Fruit fly (Drosophila melanogaster) whole organism, embryonic: ENCODE results near the gene CG13409.
A peak's percentile ranks its signal among the peaks of the same experiment; 100 is the strongest.

Experiments used
- B-H1 ChIP-seq: fragments of 200-800 bp; sonication (Bioruptor generic); IDR thresholded peaks from 3 replicates; pipeline ENCODE4 v1.3.6; 2022; ENCODE audit warnings: missing biosample characterization, missing genetic modification characterization
- BEAF-32 ChIP-seq: fragments of 200-800 bp; sonication (Bioruptor generic); optimal IDR thresholded peaks from 3 replicates; lab custom pipeline; 2017; ENCODE audit warnings: missing biosample characterization, missing genetic modification characterization, mild to moderate bottlenecking, moderate library complexity, missing genetic modification reagents
- CG1024 ChIP-seq: fragments of 200-800 bp; sonication (Bioruptor generic); IDR thresholded peaks from 2 replicates; pipeline ENCODE4 v1.3.6; 2022; ENCODE audit warnings: missing biosample characterization, missing genetic modification characterization
- CG10274 ChIP-seq: fragments of 200-800 bp; sonication (Bioruptor generic); optimal IDR thresholded peaks from 3 replicates; lab custom pipeline; 2017; ENCODE audit warnings: missing biosample characterization, mild to moderate bottlenecking, missing genetic modification characterization
- CG10366 ChIP-seq: fragments of 200-800 bp; sonication (Bioruptor generic); IDR thresholded peaks from 2 replicates; pipeline ENCODE4 v1.3.6; 2022; ENCODE audit warnings: missing biosample characterization, missing genetic modification characterization
- CG10431 ChIP-seq: fragments of 200-800 bp; sonication (Bioruptor generic); optimal IDR thresholded peaks from 3 replicates; lab custom pipeline; 2018; ENCODE audit warnings: missing biosample characterization, mild to moderate bottlenecking, missing genetic modification characterization
- CG10565 ChIP-seq: fragments of 200-800 bp; sonication (Bioruptor generic); optimal IDR thresholded peaks from 3 replicates; lab custom pipeline; 2016; ENCODE audit warnings: missing biosample characterization, mild to moderate bottlenecking, missing genetic modification characterization
- CG11723 ChIP-seq: fragments of 200-800 bp; sonication (Bioruptor generic); optimal IDR thresholded peaks from 2 replicates; lab custom pipeline; 2017; ENCODE audit warnings: missing biosample characterization, mild to moderate bottlenecking, missing genetic modification characterization
- CG12219 ChIP-seq: fragments of 200-800 bp; sonication (Bioruptor generic); optimal IDR thresholded peaks from 3 replicates; lab custom pipeline; 2018; ENCODE audit warnings: missing biosample characterization, mild to moderate bottlenecking, missing genetic modification characterization
- CG12391 ChIP-seq: fragments of 200-800 bp; sonication (Bioruptor generic); optimal IDR thresholded peaks from 3 replicates; lab custom pipeline; 2018; ENCODE audit warnings: missing biosample characterization, mild to moderate bottlenecking, missing genetic modification characterization, moderate library complexity
- CG13624 ChIP-seq: fragments of 200-800 bp; sonication (Bioruptor generic); optimal IDR thresholded peaks from 2 replicates; lab custom pipeline; 2016; ENCODE audit warnings: missing biosample characterization, missing genetic modification characterization
- CG15073 ChIP-seq: fragments of 200-800 bp; sonication (Bioruptor generic); optimal IDR thresholded peaks from 2 replicates; lab custom pipeline; 2016; ENCODE audit warnings: missing biosample characterization, missing genetic modification characterization
- CG16863 ChIP-seq: fragments of 200-800 bp; sonication (Bioruptor generic); optimal IDR thresholded peaks from 3 replicates; lab custom pipeline; 2016; ENCODE audit warnings: missing biosample characterization, missing genetic modification characterization
- CG17186 ChIP-seq: fragments of 200-800 bp; sonication (Bioruptor generic); optimal IDR thresholded peaks from 3 replicates; lab custom pipeline; 2017; ENCODE audit warnings: missing biosample characterization, missing genetic modification reagents, missing genetic modification characterization
- CG1792 ChIP-seq: fragments of 200-800 bp; sonication (Bioruptor generic); optimal IDR thresholded peaks from 2 replicates; lab custom pipeline; 2016; ENCODE audit warnings: missing biosample characterization, missing genetic modification characterization
- CG32532 ChIP-seq: fragments of 200-800 bp; sonication (Bioruptor generic); IDR thresholded peaks from 2 replicates; pipeline ENCODE4 v1.3.6; 2022; ENCODE audit warnings: missing biosample characterization, missing genetic modification characterization
- CG3281 ChIP-seq: fragments of 200-800 bp; sonication (Bioruptor generic); optimal IDR thresholded peaks from 3 replicates; lab custom pipeline; 2017; ENCODE audit warnings: missing biosample characterization, mild to moderate bottlenecking, missing genetic modification characterization
- CG34422 ChIP-seq: fragments of 200-800 bp; sonication (Bioruptor generic); IDR thresholded peaks from 3 replicates; pipeline ENCODE4 v1.3.6; 2022; ENCODE audit warnings: missing biosample characterization, missing genetic modification characterization
- CG4282 ChIP-seq: fragments of 200-800 bp; sonication (Bioruptor generic); optimal IDR thresholded peaks from 2 replicates; lab custom pipeline; 2016; ENCODE audit warnings: missing biosample characterization, missing genetic modification characterization
- CG4617 ChIP-seq: fragments of 200-800 bp; sonication (Bioruptor generic); optimal IDR thresholded peaks from 3 replicates; lab custom pipeline; 2016; ENCODE audit warnings: missing biosample characterization, missing genetic modification characterization, borderline replicate concordance
- CG6175 ChIP-seq: fragments of 200-800 bp; sonication (Bioruptor generic); IDR thresholded peaks from 3 replicates; pipeline ENCODE4 v1.3.6; 2022; ENCODE audit warnings: missing biosample characterization, missing genetic modification characterization
- CG8089 ChIP-seq: fragments of 200-800 bp; sonication (Bioruptor generic); optimal IDR thresholded peaks from 3 replicates; lab custom pipeline; 2016; ENCODE audit warnings: missing biosample characterization, missing genetic modification characterization
- CG8388 ChIP-seq: fragments of 200-800 bp; sonication (Bioruptor generic); optimal IDR thresholded peaks from 2 replicates; lab custom pipeline; 2019; ENCODE audit warnings: missing biosample characterization, mild to moderate bottlenecking, missing genetic modification characterization, moderate library complexity
- Dek ChIP-seq: fragments of 200-800 bp; sonication (Bioruptor generic); optimal IDR thresholded peaks from 3 replicates; lab custom pipeline; 2019; ENCODE audit warnings: missing biosample characterization, mild to moderate bottlenecking, missing genetic modification characterization, moderate library complexity
- Dp ChIP-seq: fragments of 200-800 bp; sonication (Bioruptor generic); optimal IDR thresholded peaks from 2 replicates; lab custom pipeline; 2018; ENCODE audit warnings: missing biosample characterization, mild to moderate bottlenecking, missing genetic modification characterization, moderate library complexity
- HLHmδ ChIP-seq: fragments of 200-800 bp; sonication (Bioruptor generic); optimal IDR thresholded peaks from 2 replicates; lab custom pipeline; 2018; ENCODE audit warnings: missing biosample characterization, mild to moderate bottlenecking, missing genetic modification characterization, moderate library complexity
- Jarid2 ChIP-seq: fragments of 200-800 bp; sonication (Bioruptor generic); optimal IDR thresholded peaks from 3 replicates; lab custom pipeline; 2017; ENCODE audit warnings: mild to moderate bottlenecking, missing biosample characterization, missing genetic modification reagents, missing genetic modification characterization
- NC2β ChIP-seq: fragments of 200-800 bp; sonication (Bioruptor generic); optimal IDR thresholded peaks from 2 replicates; lab custom pipeline; 2016; ENCODE audit warnings: missing biosample characterization, missing genetic modification characterization
- Nf-YA ChIP-seq: fragments of 200-800 bp; sonication (Bioruptor generic); IDR thresholded peaks from 2 replicates; pipeline ENCODE4 v1.3.6; 2022; ENCODE audit warnings: missing biosample characterization, missing genetic modification characterization
- Nf-YC ChIP-seq: fragments of 200-800 bp; optimal IDR thresholded peaks from 3 replicates; lab custom pipeline; 2019; ENCODE audit warnings: missing biosample characterization, mild to moderate bottlenecking, missing genetic modification characterization, moderate library complexity
- Ravus ChIP-seq: fragments of 200-800 bp; sonication (Bioruptor generic); IDR thresholded peaks from 2 replicates; pipeline ENCODE4 v1.3.6; 2022; ENCODE audit warnings: missing biosample characterization, missing genetic modification characterization
- Sin3A ChIP-seq: fragments of >200 bp; optimal IDR thresholded peaks from 2 replicates; lab custom pipeline; 2018
- YL-1 ChIP-seq: fragments of 200-800 bp; sonication (Bioruptor generic); optimal IDR thresholded peaks from 3 replicates; lab custom pipeline; 2017; ENCODE audit warnings: missing biosample characterization, mild to moderate bottlenecking, missing genetic modification characterization
- aop ChIP-seq: fragments of 200-800 bp; sonication (Bioruptor generic); IDR thresholded peaks from 2 replicates; pipeline ENCODE4 v1.3.6; 2022; ENCODE audit warnings: missing biosample characterization, missing genetic modification characterization
- br ChIP-seq: fragments of >200 bp; optimal IDR thresholded peaks from 2 replicates; lab custom pipeline; 2017
- caup ChIP-seq: fragments of 200-800 bp; sonication (Bioruptor generic); optimal IDR thresholded peaks from 3 replicates; lab custom pipeline; 2017; ENCODE audit warnings: missing biosample characterization, mild to moderate bottlenecking, missing genetic modification characterization, moderate library complexity; ENCODE audit not compliant: severe bottlenecking
- chinmo ChIP-seq: fragments of 200-800 bp; sonication (Bioruptor generic); IDR thresholded peaks from 4 replicates; pipeline ENCODE4 v1.3.6; 2022; ENCODE audit warnings: missing biosample characterization, missing genetic modification characterization; ENCODE audit not compliant: partially characterized antibody
- dimm ChIP-seq: fragments of 200-800 bp; sonication (Bioruptor generic); IDR thresholded peaks from 2 replicates; pipeline ENCODE4 v1.3.6; 2022; ENCODE audit warnings: missing biosample characterization, missing genetic modification characterization
- dmrt11E ChIP-seq: fragments of 200-800 bp; sonication (Bioruptor generic); optimal IDR thresholded peaks from 3 replicates; lab custom pipeline; 2018; ENCODE audit warnings: missing biosample characterization, mild to moderate bottlenecking, missing genetic modification characterization, moderate library complexity
- gce ChIP-seq: fragments of 200-800 bp; sonication (Bioruptor generic); IDR thresholded peaks from 3 replicates; pipeline ENCODE4 v1.3.6; 2022; ENCODE audit warnings: missing biosample characterization, missing genetic modification characterization
- nmo ChIP-seq: fragments of 200-800 bp; sonication (Bioruptor generic); optimal IDR thresholded peaks from 2 replicates; lab custom pipeline; 2018; ENCODE audit warnings: missing biosample characterization, mild to moderate bottlenecking, missing genetic modification characterization, moderate library complexity
- pb ChIP-seq: fragments of 200-800 bp; sonication (Bioruptor generic); optimal IDR thresholded peaks from 3 replicates; lab custom pipeline; 2016; ENCODE audit warnings: missing biosample characterization, missing genetic modification characterization
- pnt ChIP-seq: fragments of 200-800 bp; sonication (Bioruptor generic); optimal IDR thresholded peaks from 3 replicates; lab custom pipeline; 2016; ENCODE audit warnings: missing biosample characterization, missing genetic modification characterization
- shn ChIP-seq: fragments of 200-800 bp; sonication (Bioruptor generic); optimal IDR thresholded peaks from 3 replicates; lab custom pipeline; 2016; ENCODE audit warnings: missing biosample characterization, missing genetic modification characterization
- slp2 ChIP-seq: fragments of 200-800 bp; sonication (Bioruptor generic); optimal IDR thresholded peaks from 2 replicates; lab custom pipeline; 2016; ENCODE audit warnings: missing biosample characterization, missing genetic modification characterization
- sqz ChIP-seq: fragments of 200-800 bp; sonication (Bioruptor generic); optimal IDR thresholded peaks from 3 replicates; lab custom pipeline; 2018; ENCODE audit warnings: missing biosample characterization, mild to moderate bottlenecking, missing genetic modification characterization
- stwl ChIP-seq: fragments of 200-800 bp; sonication (Bioruptor generic); optimal IDR thresholded peaks from 3 replicates; lab custom pipeline; 2018; ENCODE audit warnings: missing biosample characterization, mild to moderate bottlenecking, missing genetic modification characterization, moderate library complexity
- vfl ChIP-seq: fragments of 200-800 bp; sonication (Bioruptor generic); optimal IDR thresholded peaks from 2 replicates; lab custom pipeline; 2016; ENCODE audit warnings: missing biosample characterization, missing genetic modification characterization
- vvl ChIP-seq: fragments of 200-800 bp; sonication (Bioruptor generic); IDR thresholded peaks from 2 replicates; pipeline ENCODE4 v1.3.6; 2022; ENCODE audit warnings: missing biosample characterization, missing genetic modification characterization
- wek ChIP-seq: fragments of 200-800 bp; sonication (Bioruptor generic); optimal IDR thresholded peaks from 3 replicates; lab custom pipeline; 2018; ENCODE audit warnings: missing biosample characterization, mild to moderate bottlenecking, missing genetic modification characterization, moderate library complexity

The CG13409 gene

DNA sequence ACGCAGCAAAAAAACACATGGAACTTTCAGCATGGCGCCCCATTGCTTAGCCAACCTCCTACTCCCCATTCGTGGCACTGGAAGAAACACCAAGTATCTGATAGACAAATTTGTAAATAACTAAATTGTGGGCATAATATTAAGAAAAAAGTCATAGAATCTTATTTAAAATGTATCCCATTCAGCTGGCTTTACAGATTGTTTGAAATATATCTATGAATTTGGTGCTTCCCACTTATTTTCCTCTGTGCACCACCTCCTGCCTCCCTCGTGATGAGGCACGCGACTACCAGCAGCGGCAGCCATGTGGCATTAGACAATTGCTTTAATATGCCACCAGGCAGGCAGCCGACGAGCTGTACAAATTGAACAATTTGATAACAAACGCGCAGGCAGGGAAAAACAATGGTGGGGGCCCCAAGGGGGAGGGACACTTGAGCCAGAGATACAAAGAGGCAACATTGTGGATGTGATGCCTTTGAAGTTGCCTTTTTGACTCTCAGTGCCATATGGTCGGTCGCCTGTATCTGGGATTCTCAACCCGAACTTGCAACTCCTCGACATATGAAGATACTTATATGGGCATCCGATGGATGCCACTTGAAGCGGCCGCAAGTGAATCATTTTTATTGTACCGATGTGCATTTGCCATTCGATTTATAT lies 17.6 kb upstream of the CG13409 start (continued):
- no peak for TF ChIP-seq YL-1 (GFP tag; lab: Kevin White, UChicago)
- TF ChIP-seq CG16863 (GFP tag; lab: Kevin White, UChicago): peak; percentile 70
- TF ChIP-seq CG10431: peak; percentile 13
- TF ChIP-seq NC2β (GFP tag; lab: Kevin White, UChicago): peak; percentile 59
- no peak for TF ChIP-seq Dp (GFP tag; lab: Kevin White, UChicago)
- TF ChIP-seq CG4617 (GFP tag; lab: Kevin White, UChicago): peak; percentile 39
- peak; percentile 89 for TF ChIP-seq vvl
- peak; percentile 81 for TF ChIP-seq CG12219
- no peak for TF ChIP-seq stwl (tag; lab: Kevin White, UChicago)
- TF ChIP-seq caup (GFP tag; lab: Kevin White, UChicago): peak; percentile 79
- no peak for TF ChIP-seq CG15073 (GFP tag; lab: Kevin White, UChicago)
- TF ChIP-seq br (lab: Kevin White, UChicago): no peak
- TF ChIP-seq Dek (tag; lab: Kevin White, UChicago): peak; percentile 81
- TF ChIP-seq Sin3A (lab: Kevin White, UChicago): no peak
- peak; percentile 12 for TF ChIP-seq HLHmδ (GFP tag; lab: Kevin White, UChicago)
- peak; percentile 80 for TF ChIP-seq CG8388 (GFP tag; lab: Kevin White, UChicago)
- TF ChIP-seq CG1792 (GFP tag; lab: Kevin White, UChicago): peak; percentile 82
- peak; percentile 87 for TF ChIP-seq CG32532 (GFP tag; lab: Robert Waterston, UW)
- TF ChIP-seq CG1024: peak; percentile 51
- peak; percentile 63 for TF ChIP-seq CG11723 (GFP tag; lab: Kevin White, UChicago)
- TF ChIP-seq CG6175 (GFP tag; lab: Robert Waterston, UW): peak; percentile 57; the same call in 1 of the 3 replicates
- TF ChIP-seq vfl (GFP tag; lab: Kevin White, UChicago): peak; percentile 33
- TF ChIP-seq wek (GFP tag; lab: Kevin White, UChicago): no peak
- TF ChIP-seq shn (GFP tag; lab: Kevin White, UChicago): peak; percentile 45
- TF ChIP-seq Ravus (GFP tag; lab: Robert Waterston, UW): no peak
- peak; percentile 79 for TF ChIP-seq nmo (GFP tag; lab: Kevin White, UChicago)
- peak; percentile 2 for TF ChIP-seq CG10565 (GFP tag; lab: Kevin White, UChicago)
- 0 out of 3 replicates have a peak, but pooled peaks have one; percentile 38 for TF ChIP-seq gce
- 0 out of 4 replicates have a peak, but pooled peaks have one; percentile 49 for TF ChIP-seq chinmo (GFP tag; lab: Robert Waterston, UW)
- TF ChIP-seq CG13624 (GFP tag; lab: Kevin White, UChicago): peak; percentile 68
- peak; percentile 9 for TF ChIP-seq sqz (GFP tag; lab: Kevin White, UChicago)
- TF ChIP-seq CG34422 (GFP tag; lab: Robert Waterston, UW): peak; percentile 77
- TF ChIP-seq Nf-YA: peak; percentile 60
- TF ChIP-seq CG17186 (GFP tag; lab: Kevin White, UChicago): peak; percentile 1
- TF ChIP-seq BEAF-32 (GFP tag; lab: Kevin White, UChicago): no peak
- peak; percentile 72 for TF ChIP-seq pnt (GFP tag; lab: Kevin White, UChicago)
- TF ChIP-seq B-H1 (GFP tag; lab: Robert Waterston, UW): peak; percentile 72
- no peak; the same call in 1 of the 2 replicates for TF ChIP-seq dimm
- TF ChIP-seq CG3281 (GFP tag; lab: Kevin White, UChicago): peak; percentile 71
- peak; percentile 84 for TF ChIP-seq CG10366 (GFP tag; lab: Robert Waterston, UW)
- TF ChIP-seq CG4282 (GFP tag; lab: Kevin White, UChicago): no peak
- TF ChIP-seq dmrt11E (tag; lab: Kevin White, UChicago): peak; percentile 72
- peak; percentile 45 for TF ChIP-seq CG10274 (GFP tag; lab: Kevin White, UChicago)
- peak; percentile 53 for TF ChIP-seq CG8089 (GFP tag; lab: Kevin White, UChicago)
- TF ChIP-seq Jarid2 (GFP tag; lab: Kevin White, UChicago): peak; percentile 52
- no peak for TF ChIP-seq aop
- peak; percentile 47 for TF ChIP-seq Nf-YC (tag; lab: Kevin White, UChicago)
- TF ChIP-seq pb (GFP tag; lab: Kevin White, UChicago): peak; percentile 64
- TF ChIP-seq slp2 (GFP tag; lab: Kevin White, UChicago): peak; percentile 68
- peak; percentile 84 for TF ChIP-seq CG12391 (tag; lab: Kevin White, UChicago)
